Worm (Caenorhabditis elegans): ENCODE data around the gene M02B7.2.

DNA sequence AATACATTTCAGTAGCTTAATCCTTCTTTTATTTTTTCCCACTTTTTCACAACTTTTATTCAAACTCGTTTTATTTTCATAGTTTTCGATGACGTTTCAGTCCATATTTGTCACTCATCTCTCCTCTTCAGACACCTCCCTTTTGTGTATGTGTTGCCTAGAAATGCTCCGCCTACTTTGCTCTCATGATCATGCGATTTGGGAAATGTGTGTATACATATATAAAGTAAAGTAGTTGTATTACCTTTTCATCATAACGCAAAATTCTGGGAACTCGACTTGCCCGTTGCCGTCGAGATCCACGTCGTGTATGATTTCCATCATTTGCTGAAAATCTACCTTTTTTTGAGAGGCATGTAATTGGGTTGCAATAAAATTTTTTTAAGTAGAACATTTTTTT, 28.7 kb downstream of the M02B7.2 start:
- TF ChIP-seq ceh-30 (tag; optimal IDR thresholded peaks at IDR 0.05): no peak
- no peak for TF ChIP-seq ref-2 (tag; optimal IDR thresholded peaks at IDR 0.05)
- no peak for TF ChIP-seq unc-86 (tag; optimal IDR thresholded peaks at IDR 0.05)
- TF ChIP-seq ztf-16 (tag; optimal IDR thresholded peaks at IDR 0.05): no peak
- TF ChIP-seq lin-11 (tag; optimal IDR thresholded peaks at IDR 0.05): no peak
- TF ChIP-seq hlh-13 (GFP tag; optimal IDR thresholded peaks at IDR 0.05): no peak
- no peak for TF ChIP-seq ceh-14 (tag; optimal IDR thresholded peaks at IDR 0.05)
- no peak for TF ChIP-seq pag-3 (tag; optimal IDR thresholded peaks at IDR 0.05; ENCODE audit: borderline replicate concordance)
- no peak for TF ChIP-seq dmd-4 (tag; optimal IDR thresholded peaks at IDR 0.05; ENCODE audit: borderline replicate concordance)
- no peak for TF ChIP-seq pax-1 (tag; optimal IDR thresholded peaks at IDR 0.05)
- no peak for TF ChIP-seq ceh-6 (GFP tag; optimal IDR thresholded peaks at IDR 0.05)
- TF ChIP-seq Y22D7AL.16 (tag; optimal IDR thresholded peaks at IDR 0.05): no peak
